Worm (Caenorhabditis elegans): ENCODE measurements around the gene K08B4.7.

DNA sequence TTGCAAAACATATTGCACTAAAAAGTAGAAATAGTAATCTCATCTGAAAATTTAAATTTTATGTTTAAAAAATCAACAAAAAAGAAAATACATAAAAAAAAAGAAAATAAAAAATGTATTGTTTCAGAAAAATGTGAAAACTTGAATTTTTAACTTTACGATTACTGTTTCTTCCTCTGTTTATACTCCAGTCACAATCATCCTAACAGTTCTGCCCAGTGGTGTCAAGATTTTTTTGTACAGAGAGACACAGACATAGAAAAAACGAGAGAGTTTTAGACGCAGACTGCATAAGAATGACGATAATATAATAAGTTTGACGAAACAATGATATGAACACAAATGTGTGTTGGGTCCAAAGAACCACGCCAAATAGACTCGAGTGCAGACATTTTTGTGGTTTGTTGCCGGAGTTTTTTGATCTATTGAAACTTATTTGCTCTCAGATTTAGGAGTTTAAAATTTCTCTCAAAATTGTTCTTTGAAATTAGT is 8.6 kb downstream of the K08B4.7 start, which contains the start of gene ugt-20:
- TF ChIP-seq ztf-11 (tag; optimal IDR thresholded peaks at IDR 0.05) (no peak), crh-2 (tag; optimal IDR thresholded peaks at IDR 0.05) (peak; percentile 80), nhr-237 (tag; optimal IDR thresholded peaks at IDR 0.05) (no peak), nhr-129 (tag; optimal IDR thresholded peaks at IDR 0.05) (peak; percentile 48), ama-1 (optimal IDR thresholded peaks at IDR 0.05) (no peak), lin-11 (tag; optimal IDR thresholded peaks at IDR 0.05) (no peak), ceh-16 (tag; optimal IDR thresholded peaks at IDR 0.05) (no peak), nhr-25 (tag; optimal IDR thresholded peaks at IDR 0.05) (peak; percentile 6), egl-27 (tag; optimal IDR thresholded peaks at IDR 0.05) (peak; percentile 28), ZK546.5 (tag; optimal IDR thresholded peaks at IDR 0.05) (no peak), unc-39 (tag; optimal IDR thresholded peaks at IDR 0.05) (no peak), elt-3 (tag; optimal IDR thresholded peaks at IDR 0.05) (no peak), lsy-2 (tag; optimal IDR thresholded peaks at IDR 0.05) (no peak), Y55F3AM.14 (GFP tag; optimal IDR thresholded peaks at IDR 0.05) (no peak)

All from whole organism, L2 larva.